Worm (Caenorhabditis elegans): Measurements from ENCODE around the gene Y60A3A.21.

Y60A3A.21 gene

ce11 chrV:20011654-20012053 lies at the start of gene Y60A3A.21:
Gene Y60A3A.21, plus strand, starts transcription at chrV:20011954.
- TF ChIP-seq cog-1 (tag; optimal IDR thresholded peaks at IDR 0.05) (no peak), tab-1 (GFP tag; IDR thresholded peaks at IDR 0.05) (no peak), med-1 (GFP tag; optimal IDR thresholded peaks at IDR 0.05; ENCODE audit: insufficient read depth) (no peak), ref-1 (GFP tag; conservative IDR thresholded peaks at IDR 0.05) (no peak), ztf-29 (GFP tag; IDR thresholded peaks at IDR 0.05) (no peak), flt-1 (GFP tag; IDR thresholded peaks at IDR 0.05) (no peak), ztf-23 (GFP tag; IDR thresholded peaks at IDR 0.05) (no peak), T22C8.4 (GFP tag; IDR thresholded peaks at IDR 0.05) (no peak), klf-2 (GFP tag; conservative IDR thresholded peaks at IDR 0.05) (no peak)

ce11 chrV:19961971-19962370 lies 49.8 kb upstream of the Y60A3A.21 start:
- TF ChIP-seq ref-1 (GFP tag; conservative IDR thresholded peaks at IDR 0.05): no peak
- TF ChIP-seq ztf-23 (GFP tag; IDR thresholded peaks at IDR 0.05): no peak
- TF ChIP-seq ztf-29 (GFP tag; IDR thresholded peaks at IDR 0.05): no peak
- no peak for TF ChIP-seq med-1 (GFP tag; optimal IDR thresholded peaks at IDR 0.05; ENCODE audit: insufficient read depth)

- no peak for TF ChIP-seq tab-1 (GFP tag; IDR thresholded peaks at IDR 0.05)
- TF ChIP-seq ztf-29 (GFP tag; IDR thresholded peaks at IDR 0.05): no peak
- no peak for TF ChIP-seq T22C8.4 (GFP tag; IDR thresholded peaks at IDR 0.05)
- no peak for TF ChIP-seq ztf-23 (GFP tag; IDR thresholded peaks at IDR 0.05)
- TF ChIP-seq flt-1 (GFP tag; IDR thresholded peaks at IDR 0.05): no peak
- no peak for TF ChIP-seq med-1 (GFP tag; optimal IDR thresholded peaks at IDR 0.05; ENCODE audit: insufficient read depth)
- TF ChIP-seq cog-1 (tag; optimal IDR thresholded peaks at IDR 0.05): no peak
- no peak for TF ChIP-seq klf-2 (GFP tag; conservative IDR thresholded peaks at IDR 0.05)
- TF ChIP-seq ref-1 (GFP tag; conservative IDR thresholded peaks at IDR 0.05): no peak
Observed at ce11 chrV:19965626-19966025, 46.1 kb upstream of the Y60A3A.21 start, which contains the start of gene srh-171. Gene srh-171, plus strand, starts transcription at chrV:19965700.

ce11 chrV:19972984-19973383 lies 38.8 kb upstream of the Y60A3A.21 start, which contains the start of gene srh-173:
Gene srh-173, plus strand, starts transcription at chrV:19973284.
- TF ChIP-seq med-1 (GFP tag; optimal IDR thresholded peaks at IDR 0.05; ENCODE audit: insufficient read depth) (no peak), T22C8.4 (GFP tag; IDR thresholded peaks at IDR 0.05) (no peak), klf-2 (GFP tag; conservative IDR thresholded peaks at IDR 0.05) (no peak), ztf-23 (GFP tag; IDR thresholded peaks at IDR 0.05) (no peak), cog-1 (tag; optimal IDR thresholded peaks at IDR 0.05) (no peak), ztf-29 (GFP tag; IDR thresholded peaks at IDR 0.05) (no peak), ref-1 (GFP tag; conservative IDR thresholded peaks at IDR 0.05) (no peak), flt-1 (GFP tag; IDR thresholded peaks at IDR 0.05) (no peak), tab-1 (GFP tag; IDR thresholded peaks at IDR 0.05) (no peak)

ce11 chrV:19978220-19978619 lies 33.5 kb upstream of the Y60A3A.21 start, which contains the start of gene srh-183:
Gene srh-183, minus strand, starts transcription at chrV:19978320.
- TF ChIP-seq tab-1 (GFP tag; IDR thresholded peaks at IDR 0.05) (no peak), med-1 (GFP tag; optimal IDR thresholded peaks at IDR 0.05; ENCODE audit: insufficient read depth) (no peak), ref-1 (GFP tag; conservative IDR thresholded peaks at IDR 0.05) (no peak), ztf-23 (GFP tag; IDR thresholded peaks at IDR 0.05) (no peak), klf-2 (GFP tag; conservative IDR thresholded peaks at IDR 0.05) (no peak), T22C8.4 (GFP tag; IDR thresholded peaks at IDR 0.05) (no peak), ztf-29 (GFP tag; IDR thresholded peaks at IDR 0.05) (no peak), cog-1 (tag; optimal IDR thresholded peaks at IDR 0.05) (no peak), flt-1 (GFP tag; IDR thresholded peaks at IDR 0.05) (no peak)

ce11 chrV:19981832-19982462 lies 29.8 kb upstream of the Y60A3A.21 start, which contains the start of gene Y60A3A.24:
Gene Y60A3A.24, minus strand, starts transcription at chrV:19981882.
- no peak for TF ChIP-seq cog-1 (tag; optimal IDR thresholded peaks at IDR 0.05)
- TF ChIP-seq med-1 (GFP tag; optimal IDR thresholded peaks at IDR 0.05; ENCODE audit: insufficient read depth): no peak
- no peak for TF ChIP-seq T22C8.4 (GFP tag; IDR thresholded peaks at IDR 0.05)
- no peak for TF ChIP-seq tab-1 (GFP tag; IDR thresholded peaks at IDR 0.05)
- no peak for TF ChIP-seq ref-1 (GFP tag; conservative IDR thresholded peaks at IDR 0.05)
- no peak for TF ChIP-seq flt-1 (GFP tag; IDR thresholded peaks at IDR 0.05)
- no peak for TF ChIP-seq klf-2 (GFP tag; conservative IDR thresholded peaks at IDR 0.05)
- no peak for TF ChIP-seq ztf-29 (GFP tag; IDR thresholded peaks at IDR 0.05)
- no peak for TF ChIP-seq ztf-23 (GFP tag; IDR thresholded peaks at IDR 0.05)

ce11 chrV:19986213-19986612 lies 25.5 kb upstream of the Y60A3A.21 start, which contains the start of gene clec-260:
Gene clec-260, minus strand, starts transcription at chrV:19986313.
- no peak for TF ChIP-seq med-1 (GFP tag; optimal IDR thresholded peaks at IDR 0.05; ENCODE audit: insufficient read depth)
- no peak for TF ChIP-seq tab-1 (GFP tag; IDR thresholded peaks at IDR 0.05)
- TF ChIP-seq flt-1 (GFP tag; IDR thresholded peaks at IDR 0.05): no peak
- no peak for TF ChIP-seq ztf-29 (GFP tag; IDR thresholded peaks at IDR 0.05)
- TF ChIP-seq klf-2 (GFP tag; conservative IDR thresholded peaks at IDR 0.05): no peak

- TF ChIP-seq T22C8.4 (GFP tag; IDR thresholded peaks at IDR 0.05): no peak
- no peak for TF ChIP-seq ref-1 (GFP tag; conservative IDR thresholded peaks at IDR 0.05)
- no peak for TF ChIP-seq ztf-29 (GFP tag; IDR thresholded peaks at IDR 0.05)
- TF ChIP-seq tab-1 (GFP tag; IDR thresholded peaks at IDR 0.05): no peak
- no peak for TF ChIP-seq med-1 (GFP tag; optimal IDR thresholded peaks at IDR 0.05; ENCODE audit: insufficient read depth)
- TF ChIP-seq klf-2 (GFP tag; conservative IDR thresholded peaks at IDR 0.05): no peak
- TF ChIP-seq ztf-23 (GFP tag; IDR thresholded peaks at IDR 0.05): no peak
- no peak for TF ChIP-seq flt-1 (GFP tag; IDR thresholded peaks at IDR 0.05)
- no peak for TF ChIP-seq cog-1 (tag; optimal IDR thresholded peaks at IDR 0.05)
Observed at ce11 chrV:19986788-19987187, 25.0 kb upstream of the Y60A3A.21 start.

- TF ChIP-seq tab-1 (GFP tag; IDR thresholded peaks at IDR 0.05) (no peak), cog-1 (tag; optimal IDR thresholded peaks at IDR 0.05) (no peak), flt-1 (GFP tag; IDR thresholded peaks at IDR 0.05) (no peak), ztf-29 (GFP tag; IDR thresholded peaks at IDR 0.05) (no peak), med-1 (GFP tag; optimal IDR thresholded peaks at IDR 0.05; ENCODE audit: insufficient read depth) (no peak), ztf-23 (GFP tag; IDR thresholded peaks at IDR 0.05) (no peak), ref-1 (GFP tag; conservative IDR thresholded peaks at IDR 0.05) (no peak)
Observed at ce11 chrV:19987684-19988083, 24.1 kb upstream of the Y60A3A.21 start, which contains the start of gene sri-67. Gene sri-67, plus strand, starts transcription at chrV:19987984.
